Worm (Caenorhabditis elegans): ENCODE measurements around the gene srap-1.

Gene srap-1

ce11 chrII:11247414-11247813 is 44.4 kb downstream of the srap-1 start, which contains the start of gene T06D8.10:
Gene T06D8.10 (minus strand): TSS chrII:11247514.
- TF ChIP-seq tbp1 (GFP tag; optimal IDR thresholded peaks at IDR 0.05) (no peak), hlh-26 (GFP tag; conservative IDR thresholded peaks at IDR 0.05) (no peak), hmg-1.2 (GFP tag; IDR thresholded peaks at IDR 0.05) (no peak)

ce11 chrII:11255536-11255935 is 52.5 kb downstream of the srap-1 start, which contains the start of gene T05B9.2:
Gene T05B9.2 (plus strand): TSS chrII:11255836.
- TF ChIP-seq lin-40 (tag; optimal IDR thresholded peaks at IDR 0.05) (no peak), zfh-2 (GFP tag; conservative IDR thresholded peaks at IDR 0.05) (0 out of 2 replicates have a peak, but pooled peaks have one; percentile 17)

ce11 chrII:11259766-11260165 is 56.7 kb downstream of the srap-1 start:
- TF ChIP-seq ceh-79 (tag; optimal IDR thresholded peaks at IDR 0.05) (no peak), cebp-2 (GFP tag; IDR thresholded peaks at IDR 0.05) (no peak), hlh-12 (tag; optimal IDR thresholded peaks at IDR 0.05) (no peak), Y79H2A.3 (GFP tag; conservative IDR thresholded peaks at IDR 0.05) (peak; percentile 62; the same call in 1 of the 2 replicates), bed-1 (GFP tag; IDR thresholded peaks at IDR 0.05) (no peak), nfya-1 (tag; optimal IDR thresholded peaks at IDR 0.05; ENCODE audit: borderline replicate concordance, insufficient read depth) (no peak), egrh-3 (GFP tag; IDR thresholded peaks at IDR 0.05) (no peak), D2030.7 (GFP tag; IDR thresholded peaks at IDR 0.05) (0 out of 2 replicates have a peak, but pooled peaks have one; percentile 39), madf-6 (GFP tag; IDR thresholded peaks at IDR 0.05) (peak; percentile 73), rec-8 (tag; optimal IDR thresholded peaks at IDR 0.05) (no peak), F22D6.2 (tag; optimal IDR thresholded peaks at IDR 0.05) (no peak), F55B11.4 (tag; optimal IDR thresholded peaks at IDR 0.05; ENCODE audit: borderline replicate concordance, insufficient read depth) (no peak), hrde-1 (tag; optimal IDR thresholded peaks at IDR 0.05; ENCODE audit: borderline replicate concordance) (peak; percentile 83), ztf-28 (GFP tag; IDR thresholded peaks at IDR 0.05) (no peak), tbx-9 (tag; optimal IDR thresholded peaks at IDR 0.05; ENCODE audit: borderline replicate concordance) (no peak), ztf-22 (GFP tag; optimal IDR thresholded peaks at IDR 0.05) (no peak), C17E4.6 (GFP tag; IDR thresholded peaks at IDR 0.05) (no peak), F39B2.1 (GFP tag; IDR thresholded peaks at IDR 0.05) (0 out of 2 replicates have a peak, but pooled peaks have one; percentile 3), madf-8 (GFP tag; conservative IDR thresholded peaks at IDR 0.05) (0 out of 2 replicates have a peak, but pooled peaks have one; percentile 13), ceh-27 (GFP tag; optimal IDR thresholded peaks at IDR 0.05) (no peak), lsl-1 (GFP tag; optimal IDR thresholded peaks at IDR 0.05) (peak; percentile 25), sdz-38 (tag; optimal IDR thresholded peaks at IDR 0.05) (no peak), ama-1 (optimal IDR thresholded peaks at IDR 0.05) (no peak), ama-1 (GFP tag; optimal IDR thresholded peaks at IDR 0.05) (no peak), rpc-1 (optimal IDR thresholded peaks at IDR 0.05) (no peak), rpc-1 (tag; optimal IDR thresholded peaks at IDR 0.05) (no peak), aptf-3 (GFP tag; IDR thresholded peaks at IDR 0.05) (no peak), nfya-2 (GFP tag; IDR thresholded peaks at IDR 0.05) (no peak), ztf-25 (GFP tag; IDR thresholded peaks at IDR 0.05) (no peak), madf-3 (GFP tag; IDR thresholded peaks at IDR 0.05) (0 out of 2 replicates have a peak, but pooled peaks have one; percentile 70), fkh-3 (tag; optimal IDR thresholded peaks at IDR 0.05) (no peak), attf-3 (GFP tag; conservative IDR thresholded peaks at IDR 0.05) (no peak), let-607 (tag; optimal IDR thresholded peaks at IDR 0.05) (no peak), ceh-40 (GFP tag; IDR thresholded peaks at IDR 0.05) (0 out of 2 replicates have a peak, but pooled peaks have one; percentile 37), F52B5.7 (tag; optimal IDR thresholded peaks at IDR 0.05) (peak; percentile 75), sea-2 (GFP tag; IDR thresholded peaks at IDR 0.05) (no peak), nfyb-1 (GFP tag; IDR thresholded peaks at IDR 0.05) (peak; percentile 59; the same call in 1 of the 2 replicates), nhr-90 (tag; optimal IDR thresholded peaks at IDR 0.05) (no peak), attf-6 (GFP tag; IDR thresholded peaks at IDR 0.05) (no peak), B0261.1 (tag; optimal IDR thresholded peaks at IDR 0.05) (no peak)

Data from whole organism, young adult.